Worm (Caenorhabditis elegans): ENCODE data around the gene Y32F6B.9.

Gene Y32F6B.9

DNA sequence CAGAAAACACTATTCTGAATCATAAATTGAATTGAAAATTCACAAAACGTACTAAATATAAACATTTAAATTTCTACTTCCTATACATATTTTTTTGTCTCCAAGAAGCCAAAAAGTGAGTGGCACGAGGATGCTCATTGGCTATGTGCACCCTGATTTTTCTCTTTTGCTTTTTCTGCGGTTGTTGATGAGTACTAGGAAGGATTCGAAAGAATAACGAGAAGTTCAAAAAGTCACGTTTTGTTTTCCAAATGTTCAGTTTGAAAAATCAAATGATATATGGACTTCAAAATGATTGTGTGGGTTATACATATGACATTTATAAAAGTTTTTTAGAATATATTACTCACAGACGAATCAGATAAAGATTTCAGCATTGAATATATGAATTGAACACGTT lies 13.8 kb upstream of the Y32F6B.9 start:
- TF ChIP-seq nhr-80 (tag; optimal IDR thresholded peaks at IDR 0.05) = no peak
- TF ChIP-seq hmg-1.2 (GFP tag; IDR thresholded peaks at IDR 0.05) = no peak
- TF ChIP-seq ccch-3 (GFP tag; optimal IDR thresholded peaks at IDR 0.05) = no peak
- TF ChIP-seq hlh-12 (tag; optimal IDR thresholded peaks at IDR 0.05) = no peak
- TF ChIP-seq tbx-9 (tag; optimal IDR thresholded peaks at IDR 0.05; ENCODE audit: borderline replicate concordance) = no peak

DNA sequence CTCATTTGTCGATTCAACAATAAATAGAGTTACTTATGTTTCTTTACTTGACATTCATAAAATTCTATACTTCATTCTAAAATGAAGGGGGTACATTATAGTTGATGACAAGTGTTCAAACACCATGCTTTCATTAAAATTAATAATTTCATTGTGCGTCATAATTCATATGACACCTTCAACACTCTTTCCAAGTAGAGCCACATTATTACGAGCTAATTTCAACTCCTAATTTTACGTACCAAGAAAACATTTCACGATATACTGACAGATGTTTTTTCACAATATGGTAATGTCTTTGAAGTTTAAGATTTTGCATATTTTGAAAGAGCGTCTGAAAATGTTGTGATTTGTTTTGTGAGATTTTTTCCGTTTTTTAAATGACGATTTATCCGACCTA lies 13.0 kb upstream of the Y32F6B.9 start:
- no peak for TF ChIP-seq F57C9.4 (tag; optimal IDR thresholded peaks at IDR 0.05)

DNA sequence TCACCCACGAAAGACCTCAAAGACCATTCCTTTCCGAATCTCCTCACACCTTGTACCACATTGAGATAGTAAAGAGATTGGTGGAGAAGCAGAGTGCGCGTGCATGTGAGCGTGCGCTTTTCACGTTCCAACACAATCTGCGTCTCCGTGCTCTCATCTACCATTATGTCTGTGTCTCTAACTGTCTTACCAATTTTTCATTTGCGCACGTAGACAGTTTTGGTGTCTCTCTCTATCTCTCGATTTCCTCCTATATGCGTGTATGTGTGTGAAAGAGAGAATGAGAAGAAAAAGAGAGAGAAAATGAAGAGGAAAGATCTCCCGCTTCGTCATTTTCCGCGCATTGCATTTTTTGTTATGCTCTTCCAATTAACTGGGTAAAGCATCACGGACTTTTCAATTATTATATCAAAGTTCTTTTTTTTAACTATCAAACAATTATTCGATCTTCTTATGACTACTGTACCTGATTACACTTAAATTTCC lies 11.8 kb upstream of the Y32F6B.9 start:
- TF ChIP-seq B0035.1 (tag; optimal IDR thresholded peaks at IDR 0.05) = peak; percentile 16
- TF ChIP-seq cebp-1 (GFP tag; IDR thresholded peaks at IDR 0.05) = no peak
- TF ChIP-seq cebp-1 (tag; optimal IDR thresholded peaks at IDR 0.05) = peak; percentile 85
- TF ChIP-seq ceh-27 (GFP tag; optimal IDR thresholded peaks at IDR 0.05) = peak; percentile 94
- TF ChIP-seq pha-4 (tag; optimal IDR thresholded peaks at IDR 0.05) = peak; percentile 35
- TF ChIP-seq xnd-1 (tag; optimal IDR thresholded peaks at IDR 0.05) = no peak
- no peak for TF ChIP-seq C17E4.6 (GFP tag; IDR thresholded peaks at IDR 0.05)
- TF ChIP-seq atf-7 (tag; optimal IDR thresholded peaks at IDR 0.05) = peak; percentile 88
- TF ChIP-seq lin-26 (GFP tag; IDR thresholded peaks at IDR 0.05) = peak; percentile 60; the same call in 1 of the 2 replicates
- no peak for TF ChIP-seq snpc-3.4 (tag; optimal IDR thresholded peaks at IDR 0.05)
- TF ChIP-seq pbrm-1 (GFP tag; IDR thresholded peaks at IDR 0.05) = peak; percentile 73
- 0 out of 2 replicates have a peak, but pooled peaks have one; percentile 56 for TF ChIP-seq Y53G8AR.9 (GFP tag; conservative IDR thresholded peaks at IDR 0.05)
- TF ChIP-seq ztf-22 (GFP tag; optimal IDR thresholded peaks at IDR 0.05) = no peak
- TF ChIP-seq hlh-12 (tag; optimal IDR thresholded peaks at IDR 0.05) = no peak
- TF ChIP-seq madf-10 (tag; optimal IDR thresholded peaks at IDR 0.05) = peak; percentile 75
- peak; percentile 85 for TF ChIP-seq hmg-1.2 (GFP tag; IDR thresholded peaks at IDR 0.05)
- TF ChIP-seq lsl-1 (GFP tag; optimal IDR thresholded peaks at IDR 0.05) = no peak
- no peak for TF ChIP-seq cebp-2 (GFP tag; IDR thresholded peaks at IDR 0.05)
- TF ChIP-seq K11D2.4 (GFP tag; IDR thresholded peaks at IDR 0.05) = peak; percentile 90
- TF ChIP-seq attf-5 (GFP tag; optimal IDR thresholded peaks at IDR 0.05) = peak; percentile 89
- TF ChIP-seq somi-1 (GFP tag; optimal IDR thresholded peaks at IDR 0.05) = peak; percentile 92
- peak; percentile 81 for TF ChIP-seq B0336.3 (GFP tag; IDR thresholded peaks at IDR 0.05)
- peak; percentile 59 for TF ChIP-seq tbp1 (GFP tag; optimal IDR thresholded peaks at IDR 0.05)
- TF ChIP-seq rpc-1 (optimal IDR thresholded peaks at IDR 0.05) = no peak
- TF ChIP-seq rpc-1 (tag; optimal IDR thresholded peaks at IDR 0.05) = no peak
- no peak for TF ChIP-seq T07F8.4 (tag; optimal IDR thresholded peaks at IDR 0.05)
- peak; percentile 7 for TF ChIP-seq gei-17 (GFP tag; optimal IDR thresholded peaks at IDR 0.05)
- peak; percentile 79 for TF ChIP-seq C06A6.2 (GFP tag; conservative IDR thresholded peaks at IDR 0.05)
- peak; percentile 38 for TF ChIP-seq ztf-26 (tag; optimal IDR thresholded peaks at IDR 0.05)
- peak; percentile 78; the same call in 1 of the 2 replicates for TF ChIP-seq egl-18 (GFP tag; IDR thresholded peaks at IDR 0.05)
- peak; percentile 57 for TF ChIP-seq lin-54 (GFP tag; optimal IDR thresholded peaks at IDR 0.05)
- TF ChIP-seq F49E8.2 (tag; optimal IDR thresholded peaks at IDR 0.05; ENCODE audit: insufficient read depth) = no peak
- TF ChIP-seq unc-62 (GFP tag; optimal IDR thresholded peaks at IDR 0.05) = peak; percentile 9
- peak; percentile 32; the same call in 1 of the 2 replicates for TF ChIP-seq lir-1 (GFP tag; conservative IDR thresholded peaks at IDR 0.05)
- TF ChIP-seq ekl-4 (GFP tag; IDR thresholded peaks at IDR 0.05) = 0 out of 2 replicates have a peak, but pooled peaks have one; percentile 46
- TF ChIP-seq madf-6 (GFP tag; IDR thresholded peaks at IDR 0.05) = 0 out of 2 replicates have a peak, but pooled peaks have one; percentile 37
- peak; percentile 53 for TF ChIP-seq tlf-1 (GFP tag; optimal IDR thresholded peaks at IDR 0.05)
- TF ChIP-seq rec-8 (tag; optimal IDR thresholded peaks at IDR 0.05) = no peak
- TF ChIP-seq B0261.1 (tag; optimal IDR thresholded peaks at IDR 0.05) = no peak
- peak; percentile 67; the same call in 1 of the 2 replicates for TF ChIP-seq mcd-1 (GFP tag; IDR thresholded peaks at IDR 0.05)
- TF ChIP-seq nhr-80 (tag; optimal IDR thresholded peaks at IDR 0.05) = peak; percentile 64
- peak; percentile 68 for TF ChIP-seq ztf-18 (tag; optimal IDR thresholded peaks at IDR 0.05)

Data from whole organism, young adult.